Fruit fly (Drosophila melanogaster) whole organism, embryonic: ENCODE data around the gene cnc.
A peak's percentile ranks its signal among the peaks of the same experiment; 100 is the strongest.

Source experiments
- CG10147 ChIP-seq: fragments of 200-800 bp; sonication (Bioruptor generic); optimal IDR thresholded peaks from 2 replicates; lab custom pipeline; 2019; ENCODE audit warnings: missing biosample characterization, mild to moderate bottlenecking, missing genetic modification characterization, moderate library complexity
- CG11398 ChIP-seq: fragments of 200-800 bp; sonication (Bioruptor generic); optimal IDR thresholded peaks from 2 replicates; lab custom pipeline; 2016; ENCODE audit warnings: missing biosample characterization, missing genetic modification characterization
- CG11504 ChIP-seq: fragments of 200-800 bp; sonication (Bioruptor generic); optimal IDR thresholded peaks from 3 replicates; lab custom pipeline; 2019; ENCODE audit warnings: missing biosample characterization, mild to moderate bottlenecking, missing genetic modification characterization, moderate library complexity
- CG13424 ChIP-seq: fragments of 200-800 bp; sonication (Bioruptor generic); optimal IDR thresholded peaks from 2 replicates; lab custom pipeline; 2019; ENCODE audit warnings: missing biosample characterization, mild to moderate bottlenecking, missing genetic modification characterization, moderate library complexity
- CG13624 ChIP-seq: fragments of 200-800 bp; sonication (Bioruptor generic); optimal IDR thresholded peaks from 2 replicates; lab custom pipeline; 2016; ENCODE audit warnings: missing biosample characterization, missing genetic modification characterization
- CG13775 ChIP-seq: fragments of 200-800 bp; sonication (Bioruptor generic); optimal IDR thresholded peaks from 3 replicates; lab custom pipeline; 2017; ENCODE audit warnings: missing biosample characterization, mild to moderate bottlenecking, missing genetic modification characterization
- CG14441 ChIP-seq: fragments of 200-800 bp; sonication (Bioruptor generic); IDR thresholded peaks from 2 replicates; pipeline ENCODE4 v1.3.6; 2022; ENCODE audit warnings: missing biosample characterization, missing genetic modification characterization
- CG14710 ChIP-seq: fragments of 200-800 bp; sonication (Bioruptor generic); optimal IDR thresholded peaks from 3 replicates; lab custom pipeline; 2019; ENCODE audit warnings: missing biosample characterization, mild to moderate bottlenecking, missing genetic modification characterization, moderate library complexity
- CG17385 ChIP-seq: fragments of 200-800 bp; sonication (Bioruptor generic); optimal IDR thresholded peaks from 3 replicates; lab custom pipeline; 2018; ENCODE audit warnings: missing biosample characterization, mild to moderate bottlenecking, missing genetic modification characterization
- CG18262 ChIP-seq: fragments of 200-800 bp; optimal IDR thresholded peaks from 3 replicates; lab custom pipeline; 2019; ENCODE audit warnings: missing biosample characterization, mild to moderate bottlenecking, missing genetic modification characterization, moderate library complexity
- CG18599 ChIP-seq: fragments of 200-800 bp; sonication (Bioruptor generic); optimal IDR thresholded peaks from 3 replicates; lab custom pipeline; 2017; ENCODE audit warnings: missing biosample characterization, missing genetic modification characterization, mild to moderate bottlenecking, moderate library complexity, missing genetic modification reagents
- CG2116 ChIP-seq: fragments of 200-800 bp; sonication (Bioruptor generic); optimal IDR thresholded peaks from 3 replicates; lab custom pipeline; 2018; ENCODE audit warnings: missing biosample characterization, mild to moderate bottlenecking, missing genetic modification characterization
- CG32532 ChIP-seq: fragments of 200-800 bp; sonication (Bioruptor generic); IDR thresholded peaks from 2 replicates; pipeline ENCODE4 v1.3.6; 2022; ENCODE audit warnings: missing biosample characterization, missing genetic modification characterization
- CG34422 ChIP-seq: fragments of 200-800 bp; sonication (Bioruptor generic); IDR thresholded peaks from 3 replicates; pipeline ENCODE4 v1.3.6; 2022; ENCODE audit warnings: missing biosample characterization, missing genetic modification characterization
- CG4617 ChIP-seq: fragments of 200-800 bp; sonication (Bioruptor generic); optimal IDR thresholded peaks from 3 replicates; lab custom pipeline; 2016; ENCODE audit warnings: missing biosample characterization, missing genetic modification characterization, borderline replicate concordance
- CG4730 ChIP-seq: fragments of 200-800 bp; sonication (Bioruptor generic); IDR thresholded peaks from 2 replicates; pipeline ENCODE4 v1.3.6; 2022; ENCODE audit warnings: missing biosample characterization, missing genetic modification characterization
- CG6175 ChIP-seq: fragments of 200-800 bp; sonication (Bioruptor generic); IDR thresholded peaks from 3 replicates; pipeline ENCODE4 v1.3.6; 2022; ENCODE audit warnings: missing biosample characterization, missing genetic modification characterization
- CG6813 ChIP-seq: fragments of 200-800 bp; sonication (Bioruptor generic); optimal IDR thresholded peaks from 2 replicates; lab custom pipeline; 2017; ENCODE audit warnings: missing biosample characterization, missing genetic modification characterization, mild to moderate bottlenecking, moderate library complexity, missing genetic modification reagents
- CG9215 ChIP-seq: fragments of 200-800 bp; sonication (Bioruptor generic); IDR thresholded peaks from 2 replicates; pipeline ENCODE4 v1.3.6; 2022; ENCODE audit warnings: missing biosample characterization, missing genetic modification characterization
- CkIIα-i1 ChIP-seq: fragments of 200-800 bp; sonication (Bioruptor generic); IDR thresholded peaks from 2 replicates; pipeline ENCODE4 v1.3.6; 2022; ENCODE audit warnings: missing biosample characterization, missing genetic modification characterization
- Dll ChIP-seq: fragments of 200-800 bp; sonication (Bioruptor generic); IDR thresholded peaks from 4 replicates; pipeline ENCODE4 v1.3.6; 2022; ENCODE audit warnings: missing biosample characterization, missing genetic modification characterization; ENCODE audit not compliant: partially characterized antibody
- Ets65A ChIP-seq: fragments of 200-800 bp; sonication (Bioruptor generic); peaks from one replicate; lab custom pipeline; 2016; ENCODE audit warnings: missing biosample characterization, missing genetic modification characterization
- Fer2 ChIP-seq: fragments of 200-800 bp; sonication (Bioruptor generic); optimal IDR thresholded peaks from 2 replicates; lab custom pipeline; 2018; ENCODE audit warnings: missing biosample characterization, mild to moderate bottlenecking, missing genetic modification characterization, moderate library complexity
- GATAe ChIP-seq: fragments of 200-800 bp; sonication (Bioruptor generic); conservative IDR thresholded peaks from 2 replicates; pipeline ENCODE4 v1.3.6; 2022; ENCODE audit warnings: missing biosample characterization, missing genetic modification characterization
- Hey ChIP-seq: fragments of 200-800 bp; sonication (Bioruptor generic); optimal IDR thresholded peaks from 3 replicates; lab custom pipeline; 2018; ENCODE audit warnings: missing biosample characterization, mild to moderate bottlenecking, missing genetic modification characterization
- Hmr ChIP-seq: fragments of 200-800 bp; sonication (Bioruptor generic); optimal IDR thresholded peaks from 3 replicates; lab custom pipeline; 2017; ENCODE audit warnings: mild to moderate bottlenecking, missing biosample characterization, missing genetic modification reagents, missing genetic modification characterization
- Rfx ChIP-seq: fragments of 200-800 bp; sonication (Bioruptor generic); IDR thresholded peaks from 2 replicates; pipeline ENCODE4 v1.3.6; 2022; ENCODE audit warnings: missing biosample characterization, missing genetic modification characterization
- Sin3A ChIP-seq: fragments of >200 bp; optimal IDR thresholded peaks from 2 replicates; lab custom pipeline; 2018
- Sry-δ ChIP-seq: fragments of 200-800 bp; sonication (Bioruptor generic); optimal IDR thresholded peaks from 2 replicates; lab custom pipeline; 2016; ENCODE audit warnings: missing biosample characterization, missing genetic modification characterization
- Xrp1 ChIP-seq: fragments of 200-800 bp; sonication (Bioruptor generic); IDR thresholded peaks from 2 replicates; pipeline ENCODE4 v1.3.6; 2022; ENCODE audit warnings: missing biosample characterization, missing genetic modification characterization
- ac ChIP-seq: fragments of 200-800 bp; sonication (Bioruptor generic); optimal IDR thresholded peaks from 3 replicates; lab custom pipeline; 2017; ENCODE audit warnings: missing biosample characterization, mild to moderate bottlenecking, missing genetic modification characterization
- al ChIP-seq: fragments of 200-800 bp; sonication (Bioruptor generic); IDR thresholded peaks from 2 replicates; pipeline ENCODE4 v1.3.6; 2022; ENCODE audit warnings: missing biosample characterization, missing genetic modification characterization
- crol ChIP-seq: fragments of 200-800 bp; sonication (Bioruptor generic); IDR thresholded peaks from 2 replicates; pipeline ENCODE4 v1.3.6; 2022; ENCODE audit warnings: missing biosample characterization, missing genetic modification characterization
- gem ChIP-seq: fragments of 200-800 bp; sonication (Bioruptor generic); optimal IDR thresholded peaks from 2 replicates; lab custom pipeline; 2019; ENCODE audit warnings: missing biosample characterization, mild to moderate bottlenecking, missing genetic modification characterization, moderate library complexity
- grn ChIP-seq: fragments of 200-800 bp; sonication (Bioruptor generic); optimal IDR thresholded peaks from 3 replicates; lab custom pipeline; 2017; ENCODE audit warnings: missing biosample characterization, missing genetic modification characterization
- ind ChIP-seq: fragments of 200-800 bp; sonication (Bioruptor generic); optimal IDR thresholded peaks from 3 replicates; lab custom pipeline; 2016; ENCODE audit warnings: missing biosample characterization, missing genetic modification characterization
- mam ChIP-seq: fragments of 200-800 bp; sonication (Bioruptor generic); optimal IDR thresholded peaks from 3 replicates; lab custom pipeline; 2016; ENCODE audit warnings: missing biosample characterization, missing genetic modification characterization
- mirr ChIP-seq: fragments of 200-800 bp; sonication (Bioruptor generic); optimal IDR thresholded peaks from 3 replicates; lab custom pipeline; 2018; ENCODE audit warnings: missing biosample characterization, mild to moderate bottlenecking, missing genetic modification characterization
- nmo ChIP-seq: fragments of 200-800 bp; sonication (Bioruptor generic); optimal IDR thresholded peaks from 2 replicates; lab custom pipeline; 2018; ENCODE audit warnings: missing biosample characterization, mild to moderate bottlenecking, missing genetic modification characterization, moderate library complexity
- org-1 ChIP-seq: fragments of 200-800 bp; sonication (Bioruptor generic); optimal IDR thresholded peaks from 2 replicates; lab custom pipeline; 2017; ENCODE audit warnings: missing biosample characterization, missing genetic modification characterization
- ro ChIP-seq: fragments of 200-800 bp; sonication (Bioruptor generic); IDR thresholded peaks from 2 replicates; pipeline ENCODE4 v1.3.6; 2022; ENCODE audit warnings: missing biosample characterization, missing genetic modification characterization
- row ChIP-seq: fragments of 200-800 bp; sonication (Bioruptor generic); IDR thresholded peaks from 3 replicates; pipeline ENCODE4 v1.3.6; 2022; ENCODE audit warnings: missing biosample characterization, missing genetic modification characterization
- run ChIP-seq: fragments of 200-800 bp; sonication (Bioruptor generic); optimal IDR thresholded peaks from 3 replicates; lab custom pipeline; 2018; ENCODE audit warnings: missing biosample characterization, mild to moderate bottlenecking, missing genetic modification characterization
- so ChIP-seq: fragments of 200-800 bp; sonication (Bioruptor generic); IDR thresholded peaks from 3 replicates; pipeline ENCODE4 v1.3.6; 2022; ENCODE audit warnings: missing biosample characterization, missing genetic modification characterization
- tgo ChIP-seq: fragments of 200-800 bp; sonication (Bioruptor generic); IDR thresholded peaks from 3 replicates; pipeline ENCODE4 v1.3.6; 2022; ENCODE audit warnings: missing biosample characterization, missing genetic modification characterization
- tio ChIP-seq: fragments of 200-800 bp; sonication (Bioruptor generic); optimal IDR thresholded peaks from 2 replicates; lab custom pipeline; 2017; ENCODE audit warnings: missing biosample characterization, missing genetic modification characterization, inconsistent platforms
- unpg ChIP-seq: fragments of 200-800 bp; sonication (Bioruptor generic); optimal IDR thresholded peaks from 3 replicates; lab custom pipeline; 2018; ENCODE audit warnings: missing biosample characterization, mild to moderate bottlenecking, missing genetic modification characterization, moderate library complexity
- vvl ChIP-seq: fragments of 200-800 bp; sonication (Bioruptor generic); IDR thresholded peaks from 2 replicates; pipeline ENCODE4 v1.3.6; 2022; ENCODE audit warnings: missing biosample characterization, missing genetic modification characterization
- wek ChIP-seq: fragments of 200-800 bp; sonication (Bioruptor generic); optimal IDR thresholded peaks from 3 replicates; lab custom pipeline; 2018; ENCODE audit warnings: missing biosample characterization, mild to moderate bottlenecking, missing genetic modification characterization, moderate library complexity
- zf30C ChIP-seq: fragments of 200-800 bp; sonication (Bioruptor generic); optimal IDR thresholded peaks from 3 replicates; lab custom pipeline; 2018; ENCODE audit warnings: missing biosample characterization, mild to moderate bottlenecking, missing genetic modification characterization

The cnc gene

DNA sequence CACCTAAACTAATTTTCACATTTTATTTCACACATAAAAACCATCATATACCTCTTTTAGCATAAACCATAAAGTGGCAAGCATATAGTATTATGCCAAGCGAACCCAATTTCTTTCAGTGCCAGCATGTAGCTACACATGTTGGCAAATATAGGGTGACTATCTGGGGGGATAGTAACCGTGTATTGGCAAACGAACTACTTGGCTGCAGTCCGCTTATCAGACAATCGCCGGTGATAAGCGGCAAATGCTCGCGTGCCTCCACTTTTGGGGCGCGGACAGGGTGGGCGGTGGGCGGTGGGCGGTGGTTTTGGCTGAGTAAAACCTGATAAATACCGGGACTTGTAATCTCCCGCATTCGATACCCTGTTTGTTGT lies 86.9 kb downstream of the cnc start (continued):
- TF ChIP-seq CG4730 (GFP tag; lab: Robert Waterston, UW) (no peak), CG34422 (0 out of 3 replicates have a peak, but pooled peaks have one; percentile 33), CG18262 (tag; lab: Kevin White, UChicago) (no peak), CG13775 (GFP tag; lab: Kevin White, UChicago) (no peak), Hey (tag; lab: Kevin White, UChicago) (peak; percentile 79), grn (peak; percentile 53), CG14441 (GFP tag; lab: Robert Waterston, UW) (peak; percentile 58), CG13424 (no peak), Rfx (GFP tag; lab: Robert Waterston, UW) (peak; percentile 7; the same call in 1 of the 2 replicates), CG18599 (GFP tag; lab: Kevin White, UChicago) (peak; percentile 52), row (peak; percentile 50; the same call in 2 of the 3 replicates), CkIIα-i1 (GFP tag; lab: Robert Waterston, UW) (no peak), Sin3A (lab: Kevin White, UChicago) (no peak), wek (GFP tag; lab: Kevin White, UChicago) (no peak), org-1 (GFP tag; lab: Kevin White, UChicago) (no peak), CG13624 (GFP tag; lab: Kevin White, UChicago) (no peak), al (GFP tag; lab: Robert Waterston, UW) (0 out of 2 replicates have a peak, but pooled peaks have one; percentile 3), unpg (GFP tag; lab: Kevin White, UChicago) (no peak), CG11398 (GFP tag; lab: Kevin White, UChicago) (no peak), ro (GFP tag; lab: Robert Waterston, UW) (no peak), CG17385 (GFP tag; lab: Kevin White, UChicago) (no peak), run (tag; lab: Kevin White, UChicago) (no peak), CG9215 (GFP tag; lab: Robert Waterston, UW) (0 out of 2 replicates have a peak, but pooled peaks have one; percentile 33), so (no peak), gem (tag; lab: Kevin White, UChicago) (peak; percentile 19), mam (peak; percentile 2), tgo (GFP tag; lab: Robert Waterston, UW) (no peak; the same call in 2 of the 3 replicates), Fer2 (no peak), Dll (GFP tag; lab: Robert Waterston, UW) (no peak), CG14710 (no peak), CG4617 (no peak), Xrp1 (GFP tag; lab: Robert Waterston, UW) (no peak), CG6813 (GFP tag; lab: Kevin White, UChicago) (peak; percentile 20), CG32532 (0 out of 2 replicates have a peak, but pooled peaks have one; percentile 8), vvl (GFP tag; lab: Robert Waterston, UW) (0 out of 2 replicates have a peak, but pooled peaks have one; percentile 38), Sry-δ (GFP tag; lab: Kevin White, UChicago) (no peak), CG10147 (GFP tag; lab: Kevin White, UChicago) (no peak), crol (GFP tag; lab: Robert Waterston, UW) (peak; percentile 76), GATAe (GFP tag; lab: Robert Waterston, UW) (peak; percentile 82), Hmr (GFP tag; lab: Kevin White, UChicago) (peak; percentile 12), CG6175 (GFP tag; lab: Robert Waterston, UW) (no peak), ind (GFP tag; lab: Kevin White, UChicago) (peak; percentile 6), nmo (GFP tag; lab: Kevin White, UChicago) (no peak), ac (GFP tag; lab: Kevin White, UChicago) (no peak), tio (GFP tag; lab: Kevin White, UChicago) (no peak), CG11504 (peak; percentile 54), Ets65A (GFP tag; lab: Kevin White, UChicago) (peak; percentile 35), zf30C (peak; percentile 24), mirr (GFP tag; lab: Kevin White, UChicago) (peak; percentile 90), CG2116 (no peak)
